Worm (Caenorhabditis elegans): ENCODE data around the gene ZK1098.9.

ZK1098.9 gene

ce11 chrIII:9559381-9559881, 15.2 kb downstream of the ZK1098.9 start, which contains the start of gene C48B4.7:
TSS of gene C48B4.7 (minus strand) at chrIII:9559431.
- TF ChIP-seq bed-3 (GFP tag; optimal IDR thresholded peaks at IDR 0.05) (no peak), sptf-1 (tag; optimal IDR thresholded peaks at IDR 0.05) (no peak), elt-1 (tag; optimal IDR thresholded peaks at IDR 0.05; ENCODE audit: borderline replicate concordance, insufficient read depth) (no peak), unc-120 (tag; optimal IDR thresholded peaks at IDR 0.05; ENCODE audit: poor library complexity, severe bottlenecking) (no peak), blmp-1 (tag; optimal IDR thresholded peaks at IDR 0.05) (no peak), unc-62 (GFP tag; optimal IDR thresholded peaks at IDR 0.05) (no peak)

- TF ChIP-seq drap-1 (GFP tag; optimal IDR thresholded peaks at IDR 0.05) (no peak), nhr-12 (tag; optimal IDR thresholded peaks at IDR 0.05) (no peak), sptf-1 (tag; optimal IDR thresholded peaks at IDR 0.05) (no peak), nhr-237 (tag; optimal IDR thresholded peaks at IDR 0.05) (no peak), flh-1 (GFP tag; optimal IDR thresholded peaks at IDR 0.05) (no peak), lsy-2 (tag; optimal IDR thresholded peaks at IDR 0.05) (no peak), snpc-4 (tag; optimal IDR thresholded peaks at IDR 0.05) (no peak), pha-4 (tag; optimal IDR thresholded peaks at IDR 0.05) (no peak), hlh-1 (tag; optimal IDR thresholded peaks at IDR 0.05) (no peak)
Measured at ce11 chrIII:9561158-9561557, 16.9 kb downstream of the ZK1098.9 start, which contains the start of gene C48B4.8. TSS of gene C48B4.8 (minus strand) at chrIII:9561258.

ce11 chrIII:9563235-9563634, 19.0 kb downstream of the ZK1098.9 start, which contains the start of gene C48B4.9:
TSS of gene C48B4.9 (minus strand) at chrIII:9563335.
- no peak for TF ChIP-seq zip-8 (tag; optimal IDR thresholded peaks at IDR 0.05)
- TF ChIP-seq mep-1 (tag; optimal IDR thresholded peaks at IDR 0.05): no peak
- no peak for TF ChIP-seq mls-2 (tag; optimal IDR thresholded peaks at IDR 0.05)
- TF ChIP-seq lsy-2 (tag; optimal IDR thresholded peaks at IDR 0.05): no peak
- no peak for TF ChIP-seq ceh-43 (GFP tag; optimal IDR thresholded peaks at IDR 0.05)
- TF ChIP-seq unc-39 (tag; optimal IDR thresholded peaks at IDR 0.05): no peak
- no peak for TF ChIP-seq ceh-83 (GFP tag; optimal IDR thresholded peaks at IDR 0.05)
- no peak for TF ChIP-seq lin-13 (tag; optimal IDR thresholded peaks at IDR 0.05)
- no peak for TF ChIP-seq bed-3 (GFP tag; optimal IDR thresholded peaks at IDR 0.05)
- TF ChIP-seq sem-2 (GFP tag; optimal IDR thresholded peaks at IDR 0.05): no peak
- no peak for TF ChIP-seq nhr-76 (tag; optimal IDR thresholded peaks at IDR 0.05)
- TF ChIP-seq nhr-237 (tag; optimal IDR thresholded peaks at IDR 0.05): no peak
- TF ChIP-seq snpc-4 (tag; optimal IDR thresholded peaks at IDR 0.05): no peak
- no peak for TF ChIP-seq drap-1 (GFP tag; optimal IDR thresholded peaks at IDR 0.05)

- TF ChIP-seq nhr-12 (tag; optimal IDR thresholded peaks at IDR 0.05): no peak
- no peak for TF ChIP-seq bed-3 (GFP tag; optimal IDR thresholded peaks at IDR 0.05)
- no peak for TF ChIP-seq ceh-43 (GFP tag; optimal IDR thresholded peaks at IDR 0.05)
- no peak for TF ChIP-seq sptf-1 (tag; optimal IDR thresholded peaks at IDR 0.05)
- TF ChIP-seq ceh-83 (GFP tag; optimal IDR thresholded peaks at IDR 0.05): no peak
- TF ChIP-seq blmp-1 (tag; optimal IDR thresholded peaks at IDR 0.05): no peak
- no peak for TF ChIP-seq snpc-4 (tag; optimal IDR thresholded peaks at IDR 0.05)
- TF ChIP-seq mls-2 (tag; optimal IDR thresholded peaks at IDR 0.05): no peak
- no peak for TF ChIP-seq nhr-2 (tag; optimal IDR thresholded peaks at IDR 0.05)
- TF ChIP-seq nhr-76 (tag; optimal IDR thresholded peaks at IDR 0.05): no peak
Measured at ce11 chrIII:9564410-9564809, 20.2 kb downstream of the ZK1098.9 start, which contains the start of gene C48B4.10. TSS of gene C48B4.10 (minus strand) at chrIII:9564510.

- TF ChIP-seq blmp-1 (tag; optimal IDR thresholded peaks at IDR 0.05) (no peak), mls-2 (tag; optimal IDR thresholded peaks at IDR 0.05) (no peak), lsy-2 (tag; optimal IDR thresholded peaks at IDR 0.05) (no peak), sem-2 (GFP tag; optimal IDR thresholded peaks at IDR 0.05) (no peak), nhr-12 (tag; optimal IDR thresholded peaks at IDR 0.05) (no peak), lin-32 (GFP tag; optimal IDR thresholded peaks at IDR 0.05) (no peak), elt-3 (tag; optimal IDR thresholded peaks at IDR 0.05) (no peak), unc-39 (tag; optimal IDR thresholded peaks at IDR 0.05) (no peak), ceh-39 (tag; optimal IDR thresholded peaks at IDR 0.05) (no peak), pha-4 (tag; optimal IDR thresholded peaks at IDR 0.05) (no peak), bed-3 (GFP tag; optimal IDR thresholded peaks at IDR 0.05) (no peak), ztf-11 (tag; optimal IDR thresholded peaks at IDR 0.05) (no peak), flh-1 (GFP tag; optimal IDR thresholded peaks at IDR 0.05) (no peak), hlh-1 (tag; optimal IDR thresholded peaks at IDR 0.05) (no peak)
Measured at ce11 chrIII:9565973-9566372, 21.7 kb downstream of the ZK1098.9 start, which contains the start of gene C48B4.11. TSS of gene C48B4.11 (minus strand) at chrIII:9566115.

- no peak for TF ChIP-seq zip-8 (tag; optimal IDR thresholded peaks at IDR 0.05)
- no peak for TF ChIP-seq nhr-237 (tag; optimal IDR thresholded peaks at IDR 0.05)
- no peak for TF ChIP-seq unc-62 (GFP tag; optimal IDR thresholded peaks at IDR 0.05)
- no peak for TF ChIP-seq bed-3 (GFP tag; optimal IDR thresholded peaks at IDR 0.05)
- no peak for TF ChIP-seq sptf-1 (tag; optimal IDR thresholded peaks at IDR 0.05)
- no peak for TF ChIP-seq cnd-1 (tag; optimal IDR thresholded peaks at IDR 0.05)
- no peak for TF ChIP-seq lsy-2 (tag; optimal IDR thresholded peaks at IDR 0.05)
- no peak for TF ChIP-seq blmp-1 (tag; optimal IDR thresholded peaks at IDR 0.05)
- TF ChIP-seq mab-5 (tag; optimal IDR thresholded peaks at IDR 0.05): no peak
- TF ChIP-seq nhr-28 (tag; optimal IDR thresholded peaks at IDR 0.05): no peak
- TF ChIP-seq nhr-76 (tag; optimal IDR thresholded peaks at IDR 0.05): no peak
- TF ChIP-seq hlh-1 (tag; optimal IDR thresholded peaks at IDR 0.05): no peak
- TF ChIP-seq ceh-39 (tag; optimal IDR thresholded peaks at IDR 0.05): no peak
- TF ChIP-seq snpc-4 (tag; optimal IDR thresholded peaks at IDR 0.05): no peak
- no peak for TF ChIP-seq mls-2 (tag; optimal IDR thresholded peaks at IDR 0.05)
- TF ChIP-seq nhr-2 (tag; optimal IDR thresholded peaks at IDR 0.05): no peak
- TF ChIP-seq flh-1 (GFP tag; optimal IDR thresholded peaks at IDR 0.05): no peak
- TF ChIP-seq mep-1 (tag; optimal IDR thresholded peaks at IDR 0.05): no peak
Measured at ce11 chrIII:9568451-9568850, 24.2 kb downstream of the ZK1098.9 start, which contains the start of gene C48B4.13. TSS of gene C48B4.13 (plus strand) at chrIII:9568751.
